Worm (Caenorhabditis elegans): ENCODE results near the gene btb-5.
A peak's percentile ranks its signal among the peaks of the same experiment; 100 is the strongest.

btb-5 gene

DNA sequence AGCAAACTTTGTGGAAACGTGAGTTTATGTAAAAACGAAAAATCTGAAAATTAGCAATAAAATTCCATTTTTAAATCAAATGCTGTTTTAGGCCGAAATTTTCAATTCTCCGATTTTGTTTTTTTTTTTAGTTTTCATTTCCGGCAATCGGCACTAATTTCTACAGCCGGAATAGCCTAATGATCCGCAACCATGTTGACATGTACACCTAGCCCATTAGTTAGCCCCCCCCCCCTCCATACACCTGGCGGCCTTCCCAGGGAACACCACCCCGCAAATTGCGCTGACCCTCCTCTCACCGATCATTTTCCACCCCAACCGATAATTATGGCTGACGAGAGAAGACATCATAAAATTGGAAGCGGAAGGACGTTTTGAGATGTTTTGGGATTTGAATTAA, 21.4 kb downstream of the btb-5 start:
- TF ChIP-seq ceh-22 (tag; optimal IDR thresholded peaks at IDR 0.05) = no peak
- TF ChIP-seq ceh-31 (tag; optimal IDR thresholded peaks at IDR 0.05) = peak; percentile 26

DNA sequence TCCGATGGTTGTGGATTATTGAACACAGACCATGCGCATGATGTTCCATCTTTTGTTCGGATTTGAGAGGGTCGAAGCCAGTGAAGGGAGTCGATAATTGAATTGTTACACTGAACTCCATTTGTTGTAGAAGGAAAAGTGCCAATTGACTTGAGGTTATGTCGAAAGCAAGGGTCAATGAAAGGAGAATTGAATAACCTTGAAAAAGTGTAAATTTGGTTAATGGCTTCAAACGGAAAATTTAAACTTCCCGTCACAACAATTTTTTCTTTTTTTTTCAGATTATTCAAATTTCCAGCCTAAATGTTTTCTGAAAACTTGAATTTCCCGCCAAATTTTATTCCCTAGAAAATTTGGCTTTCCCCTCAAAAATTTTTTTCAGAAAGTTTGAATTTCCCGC, 22.8 kb downstream of the btb-5 start, which contains the start of gene clp-10:
Gene clp-10 (minus strand): TSS at position 101 of the 400 bp plus-strand sequence.
- no peak for TF ChIP-seq hlh-15 (tag; optimal IDR thresholded peaks at IDR 0.05)
- TF ChIP-seq eyg-1 (tag; optimal IDR thresholded peaks at IDR 0.05) = no peak
- TF ChIP-seq pax-1 (tag; optimal IDR thresholded peaks at IDR 0.05) = no peak
- TF ChIP-seq pag-3 (tag; optimal IDR thresholded peaks at IDR 0.05; ENCODE audit: borderline replicate concordance) = no peak
- TF ChIP-seq K02D7.2 (tag; optimal IDR thresholded peaks at IDR 0.05) = no peak
- TF ChIP-seq ceh-48 (tag; optimal IDR thresholded peaks at IDR 0.05) = no peak
- no peak for TF ChIP-seq fax-1 (tag; optimal IDR thresholded peaks at IDR 0.05)
- TF ChIP-seq ceh-2 (tag; optimal IDR thresholded peaks at IDR 0.05) = no peak
- no peak for TF ChIP-seq ceh-31 (tag; optimal IDR thresholded peaks at IDR 0.05)
- TF ChIP-seq pat-9 (tag; optimal IDR thresholded peaks at IDR 0.05) = no peak
- no peak for TF ChIP-seq dmd-4 (tag; optimal IDR thresholded peaks at IDR 0.05; ENCODE audit: borderline replicate concordance)
- TF ChIP-seq pha-2 (tag; optimal IDR thresholded peaks at IDR 0.05) = no peak
- TF ChIP-seq nhr-11 (tag; optimal IDR thresholded peaks at IDR 0.05) = no peak
- no peak for TF ChIP-seq C38D4.7 (GFP tag; optimal IDR thresholded peaks at IDR 0.05)
- TF ChIP-seq sdc-2 (tag; optimal IDR thresholded peaks at IDR 0.05) = no peak
- TF ChIP-seq Y22D7AL.16 (tag; optimal IDR thresholded peaks at IDR 0.05) = no peak
- TF ChIP-seq odd-2 (tag; optimal IDR thresholded peaks at IDR 0.05) = no peak
- no peak for TF ChIP-seq pqm-1 (tag; optimal IDR thresholded peaks at IDR 0.05)
- TF ChIP-seq unc-55 (GFP tag; optimal IDR thresholded peaks at IDR 0.05) = no peak

DNA sequence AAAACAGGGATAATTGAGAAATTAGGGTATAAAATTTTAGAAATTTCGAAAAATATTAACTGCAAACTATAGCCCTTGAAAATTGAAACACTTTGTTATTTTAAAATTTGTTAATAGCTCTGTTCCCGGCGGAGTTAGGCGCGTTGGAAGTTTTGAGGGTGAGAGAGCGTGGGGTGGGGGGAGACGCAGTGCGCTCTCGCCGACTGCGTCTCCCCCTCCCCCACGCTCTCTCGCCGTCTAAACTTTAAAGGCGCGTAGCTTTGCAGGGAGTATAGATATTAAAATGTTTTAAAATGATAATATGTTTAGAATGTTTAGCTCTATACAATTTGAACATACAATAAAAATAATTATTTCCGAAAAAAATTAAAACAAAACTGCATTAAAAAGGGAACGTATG, 27.7 kb downstream of the btb-5 start:
- TF ChIP-seq unc-55 (GFP tag; optimal IDR thresholded peaks at IDR 0.05) (no peak), pqm-1 (tag; optimal IDR thresholded peaks at IDR 0.05) (no peak), sox-4 (tag; optimal IDR thresholded peaks at IDR 0.05) (no peak), gmeb-2 (tag; optimal IDR thresholded peaks at IDR 0.05) (no peak), ceh-2 (tag; optimal IDR thresholded peaks at IDR 0.05) (no peak), mec-3 (tag; optimal IDR thresholded peaks at IDR 0.05; ENCODE audit: borderline replicate concordance) (no peak), sdc-2 (tag; optimal IDR thresholded peaks at IDR 0.05) (no peak), pha-2 (tag; optimal IDR thresholded peaks at IDR 0.05) (no peak), ceh-22 (tag; optimal IDR thresholded peaks at IDR 0.05) (no peak), lim-6 (tag; optimal IDR thresholded peaks at IDR 0.05) (no peak), ama-1 (optimal IDR thresholded peaks at IDR 0.05) (no peak)

DNA sequence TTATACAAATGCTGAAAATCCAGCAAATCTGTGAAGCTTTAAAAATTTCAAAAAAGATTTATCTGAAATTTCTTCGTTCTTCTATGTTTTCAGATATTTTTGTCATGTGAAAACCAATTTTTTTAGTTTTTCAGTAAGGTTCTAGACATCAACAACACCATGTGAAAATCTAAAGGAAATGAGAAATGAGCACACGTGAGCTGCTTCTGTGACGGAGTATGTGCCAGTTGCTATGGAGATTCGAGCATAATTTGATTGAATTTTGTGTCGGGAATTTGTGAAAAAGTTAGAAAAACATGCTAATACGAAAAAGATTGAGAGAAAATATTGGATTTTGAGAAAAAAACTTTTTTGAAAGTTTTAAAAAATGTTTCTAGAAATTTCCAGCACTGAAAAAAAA, 29.3 kb downstream of the btb-5 start:
- TF ChIP-seq ceh-14 (tag; optimal IDR thresholded peaks at IDR 0.05) (no peak), fax-1 (tag; optimal IDR thresholded peaks at IDR 0.05) (no peak), unc-42 (tag; optimal IDR thresholded peaks at IDR 0.05) (no peak), T23F11.4 (GFP tag; optimal IDR thresholded peaks at IDR 0.05) (no peak), ets-4 (tag; optimal IDR thresholded peaks at IDR 0.05) (no peak), hlh-15 (tag; optimal IDR thresholded peaks at IDR 0.05) (no peak), sox-4 (tag; optimal IDR thresholded peaks at IDR 0.05) (no peak), nhr-11 (tag; optimal IDR thresholded peaks at IDR 0.05) (no peak), hlh-8 (tag; optimal IDR thresholded peaks at IDR 0.05) (no peak), ceh-45 (GFP tag; IDR thresholded peaks at IDR 0.05) (no peak), ceh-6 (GFP tag; optimal IDR thresholded peaks at IDR 0.05) (no peak), elt-2 (tag; optimal IDR thresholded peaks at IDR 0.05) (no peak), ceh-31 (tag; optimal IDR thresholded peaks at IDR 0.05) (no peak), K09A11.1 (tag; optimal IDR thresholded peaks at IDR 0.05; ENCODE audit: insufficient read depth) (no peak), Y22D7AL.16 (tag; optimal IDR thresholded peaks at IDR 0.05) (no peak), ama-1 (optimal IDR thresholded peaks at IDR 0.05) (no peak), ceh-2 (tag; optimal IDR thresholded peaks at IDR 0.05) (no peak), dmd-4 (tag; optimal IDR thresholded peaks at IDR 0.05; ENCODE audit: borderline replicate concordance) (no peak), unc-3 (GFP tag; conservative IDR thresholded peaks at IDR 0.05) (no peak), unc-3 (tag; optimal IDR thresholded peaks at IDR 0.05) (no peak)
